Fruit fly (Drosophila melanogaster) whole organism, embryonic: Measurements from ENCODE around the gene sowi.

Experiments used
- Abd-B ChIP-seq: fragments of 200-800 bp; sonication (Bioruptor generic); optimal IDR thresholded peaks from 2 replicates; lab custom pipeline; 2018; ENCODE audit warnings: missing biosample characterization, mild to moderate bottlenecking, missing genetic modification characterization, moderate library complexity
- Bgb ChIP-seq: fragments of 200-800 bp; sonication (Bioruptor generic); IDR thresholded peaks from 2 replicates; pipeline ENCODE4 v1.3.6; 2022; ENCODE audit warnings: missing biosample characterization, missing genetic modification characterization; ENCODE audit not compliant: partially characterized antibody
- CG10147 ChIP-seq: fragments of 200-800 bp; sonication (Bioruptor generic); optimal IDR thresholded peaks from 2 replicates; lab custom pipeline; 2019; ENCODE audit warnings: missing biosample characterization, mild to moderate bottlenecking, missing genetic modification characterization, moderate library complexity
- CG10959 ChIP-seq: fragments of 200-800 bp; sonication (Bioruptor generic); IDR thresholded peaks from 2 replicates; pipeline ENCODE4 v1.3.6; 2022; ENCODE audit warnings: missing biosample characterization, missing genetic modification characterization
- CG10979 ChIP-seq: fragments of 200-800 bp; sonication (Bioruptor generic); optimal IDR thresholded peaks from 2 replicates; lab custom pipeline; 2018; ENCODE audit warnings: missing biosample characterization, mild to moderate bottlenecking, missing genetic modification characterization, moderate library complexity
- CG12299 ChIP-seq: fragments of 200-800 bp; sonication (Bioruptor generic); optimal IDR thresholded peaks from 2 replicates; lab custom pipeline; 2018; ENCODE audit warnings: missing biosample characterization, mild to moderate bottlenecking, missing genetic modification characterization
- CG12769 ChIP-seq: fragments of 200-800 bp; sonication (Bioruptor generic); optimal IDR thresholded peaks from 2 replicates; lab custom pipeline; 2019; ENCODE audit warnings: missing biosample characterization, mild to moderate bottlenecking, missing genetic modification characterization, moderate library complexity
- CG13775 ChIP-seq: fragments of 200-800 bp; sonication (Bioruptor generic); optimal IDR thresholded peaks from 3 replicates; lab custom pipeline; 2017; ENCODE audit warnings: missing biosample characterization, mild to moderate bottlenecking, missing genetic modification characterization
- CG13894 ChIP-seq: fragments of 200-800 bp; sonication (Bioruptor generic); optimal IDR thresholded peaks from 3 replicates; lab custom pipeline; 2018; ENCODE audit warnings: missing biosample characterization, mild to moderate bottlenecking, missing genetic modification characterization, moderate library complexity
- CG14050 ChIP-seq: fragments of 200-800 bp; sonication (Bioruptor generic); IDR thresholded peaks from 3 replicates; pipeline ENCODE4 v1.3.6; 2022; ENCODE audit warnings: missing biosample characterization, missing genetic modification characterization
- CG14710 ChIP-seq: fragments of 200-800 bp; sonication (Bioruptor generic); optimal IDR thresholded peaks from 3 replicates; lab custom pipeline; 2019; ENCODE audit warnings: missing biosample characterization, mild to moderate bottlenecking, missing genetic modification characterization, moderate library complexity
- CG15514 ChIP-seq: fragments of 200-800 bp; sonication (Bioruptor generic); optimal IDR thresholded peaks from 3 replicates; lab custom pipeline; 2017; ENCODE audit warnings: missing biosample characterization, missing genetic modification characterization, mild to moderate bottlenecking, moderate library complexity, missing genetic modification reagents
- CG17829 ChIP-seq: fragments of 200-800 bp; optimal IDR thresholded peaks from 2 replicates; lab custom pipeline; 2019; ENCODE audit warnings: missing biosample characterization, mild to moderate bottlenecking, missing genetic modification characterization, moderate library complexity
- CG32772 ChIP-seq: fragments of 200-800 bp; sonication (Bioruptor generic); IDR thresholded peaks from 2 replicates; pipeline ENCODE4 v1.3.6; 2022; ENCODE audit warnings: missing biosample characterization, missing genetic modification characterization
- CG33557 ChIP-seq: fragments of 200-800 bp; sonication (Bioruptor generic); optimal IDR thresholded peaks from 2 replicates; lab custom pipeline; 2019; ENCODE audit warnings: missing biosample characterization, mild to moderate bottlenecking, missing genetic modification characterization, moderate library complexity
- CG3995 ChIP-seq: fragments of 200-800 bp; sonication (Bioruptor generic); optimal IDR thresholded peaks from 3 replicates; lab custom pipeline; 2016; ENCODE audit warnings: missing biosample characterization, missing genetic modification characterization
- CG42726 ChIP-seq: fragments of 200-800 bp; sonication (Bioruptor generic); IDR thresholded peaks from 2 replicates; pipeline ENCODE4 v1.3.6; 2022; ENCODE audit warnings: missing biosample characterization, missing genetic modification characterization; ENCODE audit not compliant: partially characterized antibody
- CG4617 ChIP-seq: fragments of 200-800 bp; sonication (Bioruptor generic); optimal IDR thresholded peaks from 3 replicates; lab custom pipeline; 2016; ENCODE audit warnings: missing biosample characterization, missing genetic modification characterization, borderline replicate concordance
- CG7839 ChIP-seq: fragments of 200-800 bp; sonication (Bioruptor generic); optimal IDR thresholded peaks from 3 replicates; lab custom pipeline; 2018; ENCODE audit warnings: missing biosample characterization, mild to moderate bottlenecking, missing genetic modification characterization, moderate library complexity
- CG9215 ChIP-seq: fragments of 200-800 bp; sonication (Bioruptor generic); IDR thresholded peaks from 2 replicates; pipeline ENCODE4 v1.3.6; 2022; ENCODE audit warnings: missing biosample characterization, missing genetic modification characterization
- D19A ChIP-seq: fragments of 200-800 bp; optimal IDR thresholded peaks from 3 replicates; lab custom pipeline; 2019; ENCODE audit warnings: missing biosample characterization, mild to moderate bottlenecking, missing genetic modification characterization, moderate library complexity
- E2f1 ChIP-seq: fragments of 200-800 bp; sonication (Bioruptor generic); IDR thresholded peaks from 2 replicates; pipeline ENCODE4 v1.3.6; 2022; ENCODE audit warnings: missing biosample characterization, missing genetic modification characterization
- Hr51 ChIP-seq, 2 experiments: fragments of 200-800 bp; sonication (Bioruptor generic); optimal IDR thresholded peaks; 2 replicates in 1 of 2; 3 replicates in 1 of 2; lab custom pipeline; 2016 to 2018; ENCODE audit warnings: missing biosample characterization in 2 of 2, missing genetic modification characterization in 2 of 2, mild to moderate bottlenecking in 1 of 2, moderate library complexity in 1 of 2
- Hsf ChIP-seq: fragments of 200-800 bp; sonication (Bioruptor generic); optimal IDR thresholded peaks from 3 replicates; lab custom pipeline; 2016; ENCODE audit warnings: missing biosample characterization, missing genetic modification characterization
- Lim3 ChIP-seq: fragments of 200-800 bp; sonication (Bioruptor generic); IDR thresholded peaks from 2 replicates; pipeline ENCODE4 v1.3.6; 2022; ENCODE audit warnings: missing biosample characterization, missing genetic modification characterization
- Max ChIP-seq: fragments of 200-800 bp; sonication (Bioruptor generic); optimal IDR thresholded peaks from 2 replicates; lab custom pipeline; 2016; ENCODE audit warnings: missing biosample characterization, mild to moderate bottlenecking, missing genetic modification characterization
- Med ChIP-seq: fragments of 200-800 bp; sonication (Bioruptor generic); peaks from one replicate; lab custom pipeline; 2016; ENCODE audit warnings: missing biosample characterization, missing genetic modification characterization, mild to moderate bottlenecking, inconsistent platforms, moderate library complexity
- NC2β ChIP-seq: fragments of 200-800 bp; sonication (Bioruptor generic); optimal IDR thresholded peaks from 2 replicates; lab custom pipeline; 2016; ENCODE audit warnings: missing biosample characterization, missing genetic modification characterization
- NFAT ChIP-seq: fragments of 200-800 bp; sonication (Bioruptor generic); IDR thresholded peaks from 2 replicates; pipeline ENCODE4 v1.3.6; 2022; ENCODE audit warnings: missing biosample characterization, missing genetic modification characterization
- Sin3A ChIP-seq: fragments of >200 bp; optimal IDR thresholded peaks from 2 replicates; lab custom pipeline; 2018
- YL-1 ChIP-seq: fragments of 200-800 bp; sonication (Bioruptor generic); optimal IDR thresholded peaks from 3 replicates; lab custom pipeline; 2017; ENCODE audit warnings: missing biosample characterization, mild to moderate bottlenecking, missing genetic modification characterization
- abd-A ChIP-seq: fragments of 200-800 bp; sonication (Bioruptor generic); optimal IDR thresholded peaks from 3 replicates; lab custom pipeline; 2019; ENCODE audit warnings: missing biosample characterization, mild to moderate bottlenecking, missing genetic modification characterization, moderate library complexity
- bbx ChIP-seq: fragments of 200-800 bp; sonication (Bioruptor generic); IDR thresholded peaks from 2 replicates; pipeline ENCODE4 v1.3.6; 2022; ENCODE audit warnings: missing biosample characterization, missing genetic modification characterization; ENCODE audit not compliant: partially characterized antibody
- cg ChIP-seq: fragments of 200-800 bp; sonication (Bioruptor generic); optimal IDR thresholded peaks from 3 replicates; lab custom pipeline; 2019; ENCODE audit warnings: missing biosample characterization, mild to moderate bottlenecking, missing genetic modification characterization, moderate library complexity
- ci ChIP-seq: fragments of 200-800 bp; sonication (Bioruptor generic); IDR thresholded peaks from 3 replicates; pipeline ENCODE4 v1.3.6; 2022; ENCODE audit warnings: missing biosample characterization, missing genetic modification characterization
- eve ChIP-seq, 2 experiments: fragments of >200 bp; optimal IDR thresholded peaks; 2 replicates each; lab custom pipeline; 2017; ENCODE audit warnings: missing biosample characterization in 2 of 2, missing genetic modification characterization in 2 of 2
- fd64A ChIP-seq: fragments of 200-800 bp; sonication (Bioruptor generic); optimal IDR thresholded peaks from 3 replicates; lab custom pipeline; 2018; ENCODE audit warnings: missing biosample characterization, mild to moderate bottlenecking, missing genetic modification characterization
- fu2 ChIP-seq: fragments of 200-800 bp; sonication (Bioruptor generic); optimal IDR thresholded peaks from 2 replicates; lab custom pipeline; 2016; ENCODE audit warnings: missing biosample characterization, missing genetic modification characterization
- her ChIP-seq: fragments of 200-800 bp; sonication (Bioruptor generic); optimal IDR thresholded peaks from 2 replicates; lab custom pipeline; 2016; ENCODE audit warnings: missing biosample characterization, missing genetic modification characterization
- lola ChIP-seq, 3 experiments: fragments of >200 bp in 2 of 3; fragments of 200-800 bp in 1 of 3; sonication (Bioruptor generic) in 1 of 3; optimal IDR thresholded peaks; 2 replicates each; lab custom pipeline; 2017 to 2019; ENCODE audit warnings: missing biosample characterization in 3 of 3, missing genetic modification characterization in 3 of 3, mild to moderate bottlenecking in 1 of 3, moderate library complexity in 1 of 3
- luna ChIP-seq: fragments of 200-800 bp; sonication (Bioruptor generic); optimal IDR thresholded peaks from 2 replicates; lab custom pipeline; 2016; ENCODE audit warnings: missing biosample characterization, missing genetic modification characterization
- oc ChIP-seq: fragments of 200-800 bp; sonication (Bioruptor generic); optimal IDR thresholded peaks from 2 replicates; lab custom pipeline; 2018; ENCODE audit warnings: missing biosample characterization, mild to moderate bottlenecking, missing genetic modification characterization, moderate library complexity
- pb ChIP-seq: fragments of 200-800 bp; sonication (Bioruptor generic); optimal IDR thresholded peaks from 3 replicates; lab custom pipeline; 2016; ENCODE audit warnings: missing biosample characterization, missing genetic modification characterization
- pita ChIP-seq: fragments of 200-800 bp; sonication (Bioruptor generic); optimal IDR thresholded peaks from 2 replicates; lab custom pipeline; 2017; ENCODE audit warnings: missing biosample characterization, mild to moderate bottlenecking, missing genetic modification characterization
- psq ChIP-seq: fragments of 200-800 bp; sonication (Bioruptor generic); optimal IDR thresholded peaks from 2 replicates; lab custom pipeline; 2017; ENCODE audit warnings: missing biosample characterization, missing genetic modification characterization
- sens ChIP-seq: fragments of 200-800 bp; sonication (Bioruptor generic); peaks from one replicate; lab custom pipeline; 2016; ENCODE audit warnings: missing biosample characterization, missing genetic modification characterization
- sim ChIP-seq: fragments of 200-800 bp; sonication (Bioruptor generic); IDR thresholded peaks from 2 replicates; pipeline ENCODE4 v1.3.6; 2022; ENCODE audit warnings: missing biosample characterization, missing genetic modification characterization
- sima ChIP-seq: fragments of 200-800 bp; sonication (Bioruptor generic); optimal IDR thresholded peaks from 2 replicates; lab custom pipeline; 2016; ENCODE audit warnings: missing biosample characterization, missing genetic modification characterization
- stc ChIP-seq: fragments of 200-800 bp; sonication (Bioruptor generic); IDR thresholded peaks from 2 replicates; pipeline ENCODE4 v1.3.6; 2022; ENCODE audit warnings: missing biosample characterization, missing genetic modification characterization
- sug ChIP-seq: fragments of 200-800 bp; optimal IDR thresholded peaks from 2 replicates; lab custom pipeline; 2019; ENCODE audit warnings: missing biosample characterization, mild to moderate bottlenecking, missing genetic modification characterization, moderate library complexity
- wek ChIP-seq: fragments of 200-800 bp; sonication (Bioruptor generic); optimal IDR thresholded peaks from 3 replicates; lab custom pipeline; 2018; ENCODE audit warnings: missing biosample characterization, mild to moderate bottlenecking, missing genetic modification characterization, moderate library complexity

sowi gene

dm6 chr3R:6659941-6660340 lies 32.2 kb upstream of the sowi start, which contains the start of gene agt (continued):
- TF ChIP-seq sug (tag; lab: Kevin White, UChicago) = peak; percentile 27
- TF ChIP-seq pb (GFP tag; lab: Kevin White, UChicago) = no peak
- peak; percentile 61 for TF ChIP-seq her (GFP tag; lab: Kevin White, UChicago)
- peak; percentile 73 for TF ChIP-seq CG15514 (GFP tag; lab: Kevin White, UChicago)
- TF ChIP-seq D19A = no peak
- TF ChIP-seq CG33557 = no peak
- no peak for TF ChIP-seq cg
- TF ChIP-seq NFAT (GFP tag; lab: Robert Waterston, UW) = no peak
- TF ChIP-seq CG12299 (tag; lab: Kevin White, UChicago) = no peak
- no peak for TF ChIP-seq sima (GFP tag; lab: Kevin White, UChicago)
- no peak for TF ChIP-seq CG10147 (GFP tag; lab: Kevin White, UChicago)
- peak; percentile 37; the same call in 1 of the 2 replicates for TF ChIP-seq Bgb (GFP tag; lab: Robert Waterston, UW)
- TF ChIP-seq lola (GFP tag; optimal IDR thresholded peaks at IDR 0.05; lab: Kevin White, UChicago) = no peak
- no peak for TF ChIP-seq sim (GFP tag; lab: Robert Waterston, UW)
- TF ChIP-seq CG7839 = no peak
- TF ChIP-seq CG32772 (GFP tag; lab: Robert Waterston, UW) = no peak
- peak; percentile 78 for TF ChIP-seq Abd-B
- 0 out of 2 replicates have a peak, but pooled peaks have one; percentile 35 for TF ChIP-seq bbx (GFP tag; lab: Robert Waterston, UW)
- no peak for TF ChIP-seq eve (GFP tag; optimal IDR thresholded peaks at IDR 0.05; lab: Kevin White, UChicago)
- no peak for TF ChIP-seq abd-A (tag; lab: Kevin White, UChicago)
- peak; percentile 17 for TF ChIP-seq sens (GFP tag; lab: Kevin White, UChicago)
- TF ChIP-seq luna = no peak
- TF ChIP-seq fu2 (GFP tag; lab: Kevin White, UChicago) = no peak
- peak; percentile 3 for TF ChIP-seq NC2β (GFP tag; lab: Kevin White, UChicago)
- TF ChIP-seq psq (GFP tag; lab: Kevin White, UChicago) = no peak
- peak; percentile 46 for TF ChIP-seq Med (GFP tag; lab: Kevin White, UChicago)
- TF ChIP-seq ci = no peak
- TF ChIP-seq CG14710 = peak; percentile 71
- peak; percentile 11 for TF ChIP-seq Max (GFP tag; lab: Kevin White, UChicago)
- TF ChIP-seq oc (tag; lab: Kevin White, UChicago) = no peak
- TF ChIP-seq wek (GFP tag; lab: Kevin White, UChicago) = no peak
- TF ChIP-seq CG12769 (tag; lab: Kevin White, UChicago) = no peak
- peak; percentile 80 for TF ChIP-seq CG3995 (GFP tag; lab: Kevin White, UChicago)
- peak; percentile 66 for TF ChIP-seq YL-1 (GFP tag; lab: Kevin White, UChicago)
- no peak for TF ChIP-seq stc (GFP tag; lab: Robert Waterston, UW)
- no peak for TF ChIP-seq Hr51 (GFP tag; optimal IDR thresholded peaks at IDR 0.05; lab: Kevin White, UChicago)
- TF ChIP-seq CG42726 (GFP tag; lab: Robert Waterston, UW) = 0 out of 2 replicates have a peak, but pooled peaks have one; percentile 28
- TF ChIP-seq CG13775 (GFP tag; lab: Kevin White, UChicago) = no peak
- TF ChIP-seq Hsf (GFP tag; lab: Kevin White, UChicago) = no peak
- peak; percentile 31 for TF ChIP-seq CG17829 (tag; lab: Kevin White, UChicago)
- TF ChIP-seq Sin3A (lab: Kevin White, UChicago) = peak; percentile 4
- TF ChIP-seq CG10959 = no peak
- TF ChIP-seq CG13894 (tag; lab: Kevin White, UChicago) = peak; percentile 30
- peak; percentile 79 for TF ChIP-seq pita (GFP tag; lab: Kevin White, UChicago)
- TF ChIP-seq CG10979 = peak; percentile 14
- TF ChIP-seq CG9215 (GFP tag; lab: Robert Waterston, UW) = no peak
- TF ChIP-seq CG14050 (GFP tag; lab: Robert Waterston, UW) = no peak
- no peak for TF ChIP-seq E2f1
- peak; percentile 15 for TF ChIP-seq CG4617 (GFP tag; lab: Kevin White, UChicago)
- TF ChIP-seq fd64A (GFP tag; lab: Kevin White, UChicago) = no peak
- TF ChIP-seq Lim3 (GFP tag; lab: Robert Waterston, UW) = no peak
